Fruit fly (Drosophila melanogaster) S2 (cell line): ENCODE data around the gene CG32196.

ENCODE experiments used
- CG8478 ChIP-seq: fragments of >200 bp; optimal IDR thresholded peaks from 2 replicates; lab custom pipeline; 2018
- CTCF ChIP-seq, 2 experiments: fragments of >200 bp; optimal IDR thresholded peaks; 2 replicates each; lab custom pipeline; 2018

DNA sequence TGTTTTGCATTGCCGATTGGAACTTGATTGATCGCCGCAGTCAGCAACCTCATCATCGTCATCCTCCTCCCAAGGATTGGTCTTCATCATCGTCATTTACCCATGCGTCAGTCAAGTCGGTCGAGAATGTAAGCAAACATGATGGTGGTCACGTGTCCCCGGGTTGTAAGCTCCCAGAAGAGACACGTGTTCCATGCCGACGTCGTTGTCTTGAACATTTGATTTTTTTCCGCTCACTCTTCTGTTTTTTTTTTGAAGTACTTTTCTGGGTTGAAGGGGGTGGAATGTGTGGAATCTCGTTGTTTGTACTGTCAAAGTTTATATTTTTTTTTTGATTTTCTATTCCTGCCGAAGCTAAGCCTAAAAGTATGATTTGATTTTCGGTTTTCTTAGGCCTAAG lies 43.0 kb downstream of the CG32196 start:
- no peak for TF ChIP-seq CG8478 (lab: Kevin White, UChicago)
- no peak for TF ChIP-seq CTCF (optimal IDR thresholded peaks at IDR 0.05; lab: Kevin White, UChicago)
